Fruit fly (Drosophila melanogaster) whole organism, embryonic: ENCODE data around the gene CG43137.
A peak's percentile ranks its signal among the peaks of the same experiment; 100 is the strongest.

Experiments used
- CG10979 ChIP-seq: fragments of 200-800 bp; sonication (Bioruptor generic); optimal IDR thresholded peaks from 2 replicates; lab custom pipeline; 2018; ENCODE audit warnings: missing biosample characterization, mild to moderate bottlenecking, missing genetic modification characterization, moderate library complexity
- CTCF ChIP-seq: fragments of 200-800 bp; sonication (Bioruptor generic); optimal IDR thresholded peaks from 2 replicates; lab custom pipeline; 2017; ENCODE audit warnings: missing biosample characterization, mild to moderate bottlenecking, missing genetic modification characterization, moderate library complexity
- crp ChIP-seq, 2 experiments: fragments of 200-800 bp; sonication (Bioruptor generic); optimal IDR thresholded peaks; 2 replicates in 1 of 2; 3 replicates in 1 of 2; lab custom pipeline; 2017; ENCODE audit warnings: missing biosample characterization in 2 of 2, missing genetic modification characterization in 2 of 2, mild to moderate bottlenecking in 1 of 2, moderate library complexity in 1 of 2
- hbn ChIP-seq: fragments of 200-800 bp; sonication (Bioruptor generic); IDR thresholded peaks from 2 replicates; pipeline ENCODE4 v1.3.6; 2022; ENCODE audit warnings: missing biosample characterization, missing genetic modification characterization; ENCODE audit not compliant: partially characterized antibody
- jigr1 ChIP-seq: fragments of 200-800 bp; sonication (Bioruptor generic); IDR thresholded peaks from 3 replicates; pipeline ENCODE4 v1.3.6; 2022; ENCODE audit warnings: missing biosample characterization, missing genetic modification characterization
- pita ChIP-seq: fragments of 200-800 bp; sonication (Bioruptor generic); optimal IDR thresholded peaks from 2 replicates; lab custom pipeline; 2017; ENCODE audit warnings: missing biosample characterization, mild to moderate bottlenecking, missing genetic modification characterization
- zen2 ChIP-seq: fragments of 200-800 bp; sonication (Bioruptor generic); IDR thresholded peaks from 3 replicates; pipeline ENCODE4 v1.3.6; 2022; ENCODE audit warnings: missing biosample characterization, missing genetic modification characterization; ENCODE audit not compliant: partially characterized antibody

Gene CG43137

dm6 chrX:5817191-5817590 lies 47.8 kb downstream of the CG43137 start:
- TF ChIP-seq CTCF (GFP tag; lab: Kevin White, UChicago) (peak; percentile 82), jigr1 (no peak), pita (GFP tag; lab: Kevin White, UChicago) (peak; percentile 21), hbn (GFP tag; lab: Robert Waterston, UW) (no peak)

dm6 chrX:5815720-5816119 lies 49.2 kb downstream of the CG43137 start, which contains the start of gene AgmNAT:
Gene AgmNAT, minus strand, starts transcription at chrX:5815820.
- TF ChIP-seq zen2 (0 out of 3 replicates have a peak, but pooled peaks have one; percentile 21), crp (GFP tag; optimal IDR thresholded peaks at IDR 0.05; lab: Kevin White, UChicago) (peak in 1 of 2 experiments; percentile 68), CG10979 (tag; lab: Kevin White, UChicago) (no peak)
